Worm (Caenorhabditis elegans) whole organism, young adult: ENCODE measurements around the gene srh-234.

Source experiments
- D2030.7 ChIP-seq: fragments of 200-800 bp; sonication (Bioruptor generic); IDR thresholded peaks from 2 replicates; pipeline ENCODE4 v1.3.6; 2022; ENCODE audit warnings: missing genetic modification reagents, missing genetic modification characterization, missing compliant biosample characterization
- F22D6.2 ChIP-seq: sonication (generic microtip); optimal IDR thresholded peaks from 2 replicates; lab custom pipeline; 2016; ENCODE audit warnings: mild to moderate bottlenecking, missing genetic modification characterization, missing compliant biosample characterization
- F33H1.4 ChIP-seq: fragments of 200-800 bp; sonication (Bioruptor generic); IDR thresholded peaks from 2 replicates; pipeline ENCODE4 v1.3.6; 2022; ENCODE audit warnings: missing genetic modification reagents, missing genetic modification characterization, missing compliant biosample characterization
- T07F8.4 ChIP-seq: sonication (generic microtip); optimal IDR thresholded peaks from 2 replicates; lab custom pipeline; 2016; ENCODE audit warnings: mild to moderate bottlenecking, missing genetic modification characterization, moderate library complexity, missing compliant biosample characterization
- Y79H2A.3 ChIP-seq: fragments of 200-800 bp; sonication (Bioruptor generic); conservative IDR thresholded peaks from 2 replicates; pipeline ENCODE4 v1.3.6; 2022; ENCODE audit warnings: missing genetic modification reagents, missing genetic modification characterization, missing compliant biosample characterization
- ZK185.1 ChIP-seq: sonication (generic microtip); optimal IDR thresholded peaks from 2 replicates; lab custom pipeline; 2016; ENCODE audit warnings: mild to moderate bottlenecking, missing genetic modification characterization, missing compliant biosample characterization; ENCODE audit not compliant: poor library complexity, severe bottlenecking
- ama-1 ChIP-seq, 3 experiments: fragments of 150-350 bp in 1 of 3; sonication (generic microtip) in 2 of 3; optimal IDR thresholded peaks; 2 replicates each; lab custom pipeline; 2014 to 2018; ENCODE audit warnings: missing biosample characterization in 2 of 3, missing genetic modification characterization in 2 of 3, missing genetic modification reagents in 2 of 3
- aptf-2 ChIP-seq: fragments of 200-800 bp; sonication (Bioruptor generic); conservative IDR thresholded peaks from 2 replicates; pipeline ENCODE4 v1.3.6; 2022; ENCODE audit warnings: missing genetic modification reagents, missing genetic modification characterization, missing compliant biosample characterization
- aptf-3 ChIP-seq: fragments of 200-800 bp; sonication (Bioruptor generic); IDR thresholded peaks from 2 replicates; pipeline ENCODE4 v1.3.6; 2022; ENCODE audit warnings: missing genetic modification characterization, missing compliant biosample characterization
- attf-3 ChIP-seq: fragments of 200-800 bp; sonication (Bioruptor generic); conservative IDR thresholded peaks from 2 replicates; pipeline ENCODE4 v1.3.6; 2022; ENCODE audit warnings: missing genetic modification reagents, missing genetic modification characterization, missing compliant biosample characterization
- attf-5 ChIP-seq: fragments of 200-800 bp; sonication (Bioruptor generic); optimal IDR thresholded peaks from 2 replicates; lab custom pipeline; 2018; ENCODE audit warnings: mild to moderate bottlenecking, missing genetic modification characterization, missing compliant biosample characterization
- attf-6 ChIP-seq: fragments of 200-800 bp; sonication (Bioruptor generic); IDR thresholded peaks from 2 replicates; pipeline ENCODE4 v1.3.6; 2022; ENCODE audit warnings: missing genetic modification reagents, missing genetic modification characterization, missing compliant biosample characterization
- cebp-1 ChIP-seq, 2 experiments: fragments of 200-800 bp in 1 of 2; sonication (Bioruptor generic) in 1 of 2; sonication (generic microtip) in 1 of 2; IDR thresholded peaks in 1 of 2; optimal IDR thresholded peaks in 1 of 2; 2 replicates each; pipeline versions ENCODE4 v1.3.6 to Lab custom; 2017 to 2022; ENCODE audit warnings: missing compliant biosample characterization in 2 of 2, missing genetic modification characterization in 2 of 2, mild to moderate bottlenecking in 1 of 2, missing genetic modification reagents in 1 of 2, moderate library complexity in 1 of 2
- chd-7 ChIP-seq: sonication (generic microtip); optimal IDR thresholded peaks from 2 replicates; lab custom pipeline; 2016; ENCODE audit warnings: mild to moderate bottlenecking, missing genetic modification characterization, moderate library complexity, missing compliant biosample characterization
- egrh-3 ChIP-seq: fragments of 200-800 bp; sonication (Bioruptor generic); IDR thresholded peaks from 2 replicates; pipeline ENCODE4 v1.3.6; 2022; ENCODE audit warnings: missing genetic modification reagents, missing genetic modification characterization, missing compliant biosample characterization
- ets-4 ChIP-seq: fragments of 200-800 bp; sonication (Bioruptor generic); optimal IDR thresholded peaks from 2 replicates; lab custom pipeline; 2018; ENCODE audit warnings: mild to moderate bottlenecking, missing genetic modification characterization, missing compliant biosample characterization
- fkh-3 ChIP-seq: sonication (generic microtip); optimal IDR thresholded peaks from 2 replicates; lab custom pipeline; 2016; ENCODE audit warnings: mild to moderate bottlenecking, missing genetic modification characterization, missing compliant biosample characterization
- hlh-12 ChIP-seq: sonication (generic microtip); optimal IDR thresholded peaks from 2 replicates; lab custom pipeline; 2016; ENCODE audit warnings: missing genetic modification characterization, missing compliant biosample characterization
- hmg-20 ChIP-seq: fragments of 200-800 bp; sonication (Bioruptor generic); IDR thresholded peaks from 2 replicates; pipeline ENCODE4 v1.3.6; 2022; ENCODE audit warnings: missing genetic modification reagents, missing genetic modification characterization, missing compliant biosample characterization
- lin-26 ChIP-seq: fragments of 200-800 bp; sonication (Bioruptor generic); IDR thresholded peaks from 2 replicates; pipeline ENCODE4 v1.3.6; 2022; ENCODE audit warnings: missing genetic modification reagents, missing genetic modification characterization, missing compliant biosample characterization
- lin-40 ChIP-seq: sonication (generic microtip); optimal IDR thresholded peaks from 2 replicates; lab custom pipeline; 2016; ENCODE audit warnings: missing genetic modification characterization, mild to moderate bottlenecking, missing compliant biosample characterization, missing genotype, missing genetic modification reagents
- lir-1 ChIP-seq: fragments of 200-800 bp; sonication (Bioruptor generic); conservative IDR thresholded peaks from 2 replicates; pipeline ENCODE4 v1.3.6; 2022; ENCODE audit warnings: missing genetic modification reagents, missing genetic modification characterization, missing compliant biosample characterization
- madf-3 ChIP-seq: fragments of 200-800 bp; sonication (Bioruptor generic); IDR thresholded peaks from 2 replicates; pipeline ENCODE4 v1.3.6; 2022; ENCODE audit warnings: missing genetic modification reagents, missing genetic modification characterization, missing compliant biosample characterization
- mxl-1 ChIP-seq: sonication (generic microtip); optimal IDR thresholded peaks from 2 replicates; lab custom pipeline; 2016; ENCODE audit warnings: missing genetic modification characterization, missing compliant biosample characterization
- nhr-27 ChIP-seq: fragments of 200-800 bp; sonication (Bioruptor generic); optimal IDR thresholded peaks from 2 replicates; lab custom pipeline; 2018; ENCODE audit warnings: mild to moderate bottlenecking, missing genetic modification characterization, moderate library complexity, missing compliant biosample characterization
- nhr-80 ChIP-seq: sonication (generic microtip); optimal IDR thresholded peaks from 2 replicates; lab custom pipeline; 2016; ENCODE audit warnings: missing genetic modification characterization, missing compliant biosample characterization
- pha-4 ChIP-seq: fragments of 150-350 bp; sonication (generic microtip); optimal IDR thresholded peaks from 2 replicates; lab custom pipeline; 2014; ENCODE audit warnings: missing biosample characterization, missing genetic modification reagents, missing genetic modification characterization
- rec-8 ChIP-seq, 2 experiments: sonication (generic microtip); optimal IDR thresholded peaks; 2 replicates each; lab custom pipeline; 2016; ENCODE audit warnings: mild to moderate bottlenecking in 2 of 2, missing genetic modification characterization in 2 of 2, missing genetic modification reagents in 2 of 2, missing genotype in 2 of 2, missing biosample characterization in 1 of 2, missing compliant biosample characterization in 1 of 2, moderate library complexity in 1 of 2
- sdz-38 ChIP-seq: sonication (generic microtip); optimal IDR thresholded peaks from 2 replicates; lab custom pipeline; 2016; ENCODE audit warnings: missing genotype, missing genetic modification characterization, missing compliant biosample characterization
- snpc-1.1 ChIP-seq: sonication (generic microtip); optimal IDR thresholded peaks from 2 replicates; lab custom pipeline; 2017; ENCODE audit warnings: missing genetic modification characterization, mild to moderate bottlenecking, missing compliant biosample characterization, antibody characterized with exemption, moderate library complexity, missing genotype, missing genetic modification reagents; ENCODE audit not compliant: insufficient read depth
- snpc-1.3 ChIP-seq: sonication (generic microtip); optimal IDR thresholded peaks from 2 replicates; lab custom pipeline; 2017; ENCODE audit warnings: missing genetic modification characterization, mild to moderate bottlenecking, missing compliant biosample characterization, antibody characterized with exemption, moderate library complexity, missing genotype, missing genetic modification reagents; ENCODE audit not compliant: insufficient read depth
- snpc-4 ChIP-seq, 5 experiments: fragments of 150-350 bp in 1 of 5; sonication (generic microtip) in 4 of 5; optimal IDR thresholded peaks; 2 replicates each; lab custom pipeline; 2014 to 2018; ENCODE audit warnings: missing genetic modification characterization in 5 of 5, missing biosample characterization in 3 of 5, antibody characterized with exemption in 2 of 5, mild to moderate bottlenecking in 2 of 5, missing compliant biosample characterization in 2 of 5, missing genotype in 2 of 5, moderate library complexity in 2 of 5, missing genetic modification reagents in 1 of 5
- tbp1 ChIP-seq: fragments of 200-800 bp; sonication (Bioruptor generic); optimal IDR thresholded peaks from 2 replicates; lab custom pipeline; 2018; ENCODE audit warnings: mild to moderate bottlenecking, missing genetic modification characterization, missing compliant biosample characterization
- unc-62 ChIP-seq: fragments of 150-350 bp; optimal IDR thresholded peaks from 2 replicates; lab custom pipeline; 2014; ENCODE audit warnings: missing biosample characterization, missing genetic modification reagents, missing genetic modification characterization
- zfh-2 ChIP-seq: fragments of 200-800 bp; sonication (Bioruptor generic); conservative IDR thresholded peaks from 2 replicates; pipeline ENCODE4 v1.3.6; 2022; ENCODE audit warnings: missing genetic modification reagents, missing genetic modification characterization, missing compliant biosample characterization
- ztf-26 ChIP-seq: sonication (generic microtip); optimal IDR thresholded peaks from 2 replicates; lab custom pipeline; 2017; ENCODE audit warnings: missing genetic modification characterization, missing compliant biosample characterization
- ztf-28 ChIP-seq: fragments of 200-800 bp; sonication (Bioruptor generic); IDR thresholded peaks from 2 replicates; pipeline ENCODE4 v1.3.6; 2022; ENCODE audit warnings: missing genetic modification reagents, missing genetic modification characterization, missing compliant biosample characterization

Gene srh-234

DNA sequence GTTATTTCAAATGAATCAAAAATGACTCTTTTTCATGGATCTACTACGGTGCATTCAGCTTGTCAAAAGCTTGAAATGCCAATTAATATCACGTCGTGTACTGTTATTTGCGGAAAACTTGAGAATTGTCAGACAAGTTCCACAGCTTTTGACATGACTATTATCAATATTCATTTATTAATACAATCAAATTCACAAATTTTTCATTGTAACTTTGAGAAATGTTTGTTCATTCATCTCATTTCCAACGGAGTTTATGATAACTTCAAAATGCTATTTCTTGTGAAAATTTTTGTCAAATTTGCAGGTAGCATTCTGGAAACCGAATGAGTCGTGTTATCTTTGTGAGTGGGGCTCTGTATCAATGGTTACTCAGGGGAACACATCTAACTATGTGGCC, 33.5 kb downstream of the srh-234 start, which contains the start of gene C50E3.15:
C50E3.15 (plus strand) TSS at position 301 of the 400 bp plus-strand sequence.
- no peak for TF ChIP-seq T07F8.4 (tag; lab: Kevin White, UChicago)
- no peak for TF ChIP-seq mxl-1 (tag; lab: Kevin White, UChicago)
- TF ChIP-seq madf-3 = no peak

DNA sequence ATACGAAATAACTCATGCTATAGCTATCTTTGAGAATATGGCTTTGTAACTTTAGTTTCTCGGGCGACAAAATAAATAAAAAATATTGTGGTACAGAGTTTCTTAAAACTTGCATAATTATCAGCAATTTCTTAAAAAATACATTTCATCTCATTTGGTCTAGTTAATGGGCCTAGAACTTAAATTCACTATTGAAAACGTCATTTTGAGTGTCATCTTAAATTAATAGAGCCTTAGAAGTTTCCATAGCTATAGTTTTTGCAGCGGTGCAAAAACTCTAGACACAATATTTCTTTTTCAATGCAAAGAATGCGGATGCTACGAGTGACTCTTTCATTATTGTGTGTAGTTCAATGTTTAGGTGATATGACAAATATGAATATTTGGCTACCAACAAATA, 39.6 kb downstream of the srh-234 start, which contains the start of gene clec-215:
clec-215 (plus strand) TSS at position 301 of the 400 bp plus-strand sequence.
- TF ChIP-seq F22D6.2 = no peak
- TF ChIP-seq nhr-27 = no peak
- TF ChIP-seq ets-4 (GFP tag; lab: Kevin White, UChicago) = no peak
- TF ChIP-seq lir-1 = no peak
- TF ChIP-seq egrh-3 (GFP tag; lab: Robert Waterston, UW) = no peak
- TF ChIP-seq unc-62 (GFP tag; lab: Kevin White, UChicago) = no peak
- no peak for TF ChIP-seq attf-3 (GFP tag; lab: Robert Waterston, UW)
- no peak for TF ChIP-seq Y79H2A.3
- TF ChIP-seq D2030.7 = no peak
- TF ChIP-seq fkh-3 = no peak
- no peak for TF ChIP-seq snpc-1.3 (tag; lab: Kevin White, UChicago)
- no peak for TF ChIP-seq ZK185.1 (tag; lab: Kevin White, UChicago)
- no peak for TF ChIP-seq hmg-20 (GFP tag; lab: Robert Waterston, UW)
- TF ChIP-seq attf-5 (GFP tag; lab: Kevin White, UChicago) = no peak
- no peak for TF ChIP-seq tbp1 (GFP tag; lab: Kevin White, UChicago)
- TF ChIP-seq snpc-1.1 (tag; lab: Kevin White, UChicago) = no peak
- no peak for TF ChIP-seq cebp-1 (GFP tag; IDR thresholded peaks at IDR 0.05; lab: Robert Waterston, UW)
- no peak for TF ChIP-seq cebp-1 (tag; optimal IDR thresholded peaks at IDR 0.05; lab: Kevin White, UChicago)
- TF ChIP-seq hlh-12 (tag; lab: Kevin White, UChicago) = no peak

DNA sequence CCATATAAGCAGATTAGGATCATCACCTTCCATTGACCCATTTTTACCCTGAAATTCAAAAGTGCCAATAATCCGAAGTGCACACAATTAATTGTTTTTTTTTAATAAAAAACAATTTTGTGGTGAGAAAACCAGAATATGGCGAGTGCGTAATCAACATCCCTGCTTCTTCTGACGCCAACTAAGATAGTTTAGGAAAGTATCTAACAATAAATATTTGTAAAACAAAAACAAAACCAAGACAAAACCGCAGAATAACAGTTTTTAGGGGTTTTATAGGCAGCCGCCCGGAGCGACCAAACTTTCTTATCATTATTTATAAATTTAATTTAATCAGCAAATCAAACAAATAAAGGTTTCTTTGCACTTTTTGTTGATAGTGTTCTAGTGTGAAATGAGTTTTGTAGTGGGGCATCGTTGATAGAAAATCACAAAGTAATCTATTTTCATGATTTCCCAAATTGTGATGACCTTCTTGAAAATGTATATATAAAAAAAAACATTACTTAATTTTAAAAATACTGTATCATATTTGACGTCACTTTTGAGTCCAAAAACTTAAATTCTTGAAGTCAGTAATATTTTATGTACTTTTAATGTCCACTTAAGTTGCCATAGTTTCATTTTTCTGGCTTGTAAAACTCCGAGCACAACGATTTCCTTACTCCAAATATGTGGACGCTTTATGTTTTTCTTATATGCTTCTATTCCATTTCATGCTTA, 41.8 kb downstream of the srh-234 start, which contains the start of the genes folt-3 and clec-214:
folt-3 (minus strand) TSS at position 51 of the 723 bp plus-strand sequence.
clec-214 (plus strand) TSS at position 673 of the 723 bp plus-strand sequence.
- TF ChIP-seq nhr-80 (tag; lab: Kevin White, UChicago) (peak; percentile 25), mxl-1 (tag; lab: Kevin White, UChicago) (no peak)

DNA sequence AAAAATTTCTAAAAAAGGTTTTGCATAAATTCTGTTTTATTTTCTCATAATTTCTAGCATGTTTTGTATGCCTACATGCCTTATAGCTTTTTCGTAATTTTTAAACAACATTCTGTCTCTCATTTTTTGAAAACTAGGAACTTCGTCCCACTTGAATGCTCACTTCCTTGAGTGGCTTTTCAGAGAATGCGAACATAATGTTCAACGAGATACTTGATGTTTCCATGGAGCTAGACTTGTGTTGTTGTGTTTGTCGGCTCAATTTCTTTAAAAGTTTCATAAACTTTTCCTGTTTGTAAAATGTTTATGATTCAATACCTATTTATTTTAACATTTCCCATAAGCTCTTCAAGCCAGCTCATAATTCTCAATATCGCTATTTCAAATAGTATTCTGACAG, 46.8 kb downstream of the srh-234 start, which contains the start of gene clec-213:
clec-213 (plus strand) TSS at position 301 of the 400 bp plus-strand sequence.
- no peak for TF ChIP-seq attf-5 (GFP tag; lab: Kevin White, UChicago)
- no peak for TF ChIP-seq lin-40 (tag; lab: Kevin White, UChicago)
- TF ChIP-seq zfh-2 (GFP tag; lab: Robert Waterston, UW) = no peak
- TF ChIP-seq snpc-4 (GFP tag; optimal IDR thresholded peaks at IDR 0.05; lab: Kevin White, UChicago) = no peak
- TF ChIP-seq snpc-4 (tag; optimal IDR thresholded peaks at IDR 0.05; lab: Kevin White, UChicago) = no peak
- TF ChIP-seq F33H1.4 (GFP tag; lab: Robert Waterston, UW) = no peak
- TF ChIP-seq Y79H2A.3 = no peak
- no peak for TF ChIP-seq fkh-3
- TF ChIP-seq aptf-3 (GFP tag; lab: Robert Waterston, UW) = no peak
- no peak for TF ChIP-seq ama-1 (optimal IDR thresholded peaks at IDR 0.05; lab: Kevin White, UChicago)
- TF ChIP-seq ama-1 (GFP tag; optimal IDR thresholded peaks at IDR 0.05; lab: Kevin White, UChicago) = no peak
- no peak for TF ChIP-seq lin-26
- no peak for TF ChIP-seq ztf-26
- TF ChIP-seq pha-4 (tag; lab: Kevin White, UChicago) = no peak
- no peak for TF ChIP-seq attf-6 (GFP tag; lab: Robert Waterston, UW)
- TF ChIP-seq F22D6.2 = no peak
- TF ChIP-seq aptf-2 = no peak
- TF ChIP-seq chd-7 (tag; lab: Kevin White, UChicago) = no peak
- no peak for TF ChIP-seq nhr-27
- no peak for TF ChIP-seq ztf-28 (GFP tag; lab: Robert Waterston, UW)
- TF ChIP-seq rec-8 (tag; optimal IDR thresholded peaks at IDR 0.05; lab: Kevin White, UChicago) = no peak
- no peak for TF ChIP-seq sdz-38 (tag; lab: Kevin White, UChicago)
